Fruit fly (Drosophila melanogaster) whole organism: ENCODE data around the gene RabX4.

ENCODE experiments used
- CG8478 ChIP-seq: fragments of >200 bp; optimal IDR thresholded peaks from 2 replicates; lab custom pipeline; 2018; ENCODE audit warnings: inconsistent platforms
- Dll ChIP-seq: fragments of >200 bp; optimal IDR thresholded peaks from 2 replicates; lab custom pipeline; 2017
- EcR ChIP-seq, 2 experiments: fragments of >200 bp; optimal IDR thresholded peaks; 2 replicates each; lab custom pipeline; 2017; ENCODE audit warnings: missing biosample characterization in 2 of 2, missing genetic modification characterization in 2 of 2, missing genetic modification reagents in 2 of 2
- psq ChIP-seq: fragments of >200 bp; optimal IDR thresholded peaks from 2 replicates; lab custom pipeline; 2017
- usp ChIP-seq: fragments of >200 bp; optimal IDR thresholded peaks from 2 replicates; lab custom pipeline; 2017; ENCODE audit warnings: missing biosample characterization, missing genetic modification characterization, mixed read lengths

- TF ChIP-seq Dll (lab: Kevin White, UChicago) = no peak
- TF ChIP-seq usp (GFP tag; lab: Kevin White, UChicago) = no peak
- no peak for TF ChIP-seq EcR (GFP tag; optimal IDR thresholded peaks at IDR 0.05; lab: Kevin White, UChicago)
- TF ChIP-seq psq (lab: Kevin White, UChicago) = no peak
- TF ChIP-seq CG8478 (lab: Kevin White, UChicago) = no peak
Measured at dm6 chr3R:24812394-24812793, 15.8 kb downstream of the RabX4 start.
